Worm (Caenorhabditis elegans) whole organism, early embryonic: Measurements from ENCODE around the gene npr-20.

ENCODE experiments used
- B0310.2 ChIP-seq: sonication (generic microtip); optimal IDR thresholded peaks from 2 replicates; lab custom pipeline; 2016; ENCODE audit warnings: mild to moderate bottlenecking, missing genetic modification characterization, missing compliant biosample characterization
- F13C5.2 ChIP-seq: sonication (generic microtip); optimal IDR thresholded peaks from 2 replicates; lab custom pipeline; 2017; ENCODE audit warnings: mild to moderate bottlenecking, missing genetic modification characterization, inconsistent platforms, missing compliant biosample characterization
- aly-1 ChIP-seq: sonication (generic microtip); optimal IDR thresholded peaks from 2 replicates; lab custom pipeline; 2016; ENCODE audit warnings: missing genetic modification characterization, missing compliant biosample characterization
- ama-1 ChIP-seq: fragments of 150-350 bp; optimal IDR thresholded peaks from 2 replicates; lab custom pipeline; 2014
- ceh-13 ChIP-seq: fragments of 200-800 bp; sonication (Bioruptor generic); optimal IDR thresholded peaks from 2 replicates; lab custom pipeline; 2018; ENCODE audit warnings: mild to moderate bottlenecking, missing genetic modification characterization, missing compliant biosample characterization
- ceh-36 ChIP-seq: sonication (generic microtip); optimal IDR thresholded peaks from 2 replicates; lab custom pipeline; 2016; ENCODE audit warnings: missing genetic modification characterization, inconsistent platforms, missing compliant biosample characterization
- ets-7 ChIP-seq: sonication (generic microtip); optimal IDR thresholded peaks from 2 replicates; lab custom pipeline; 2016; ENCODE audit warnings: missing genotype, missing genetic modification characterization, missing compliant biosample characterization
- flt-1 ChIP-seq: fragments of 200-800 bp; sonication (Bioruptor generic); IDR thresholded peaks from 2 replicates; pipeline ENCODE4 v1.3.6; 2022; ENCODE audit warnings: missing genetic modification characterization, missing compliant biosample characterization
- hmbx-1 ChIP-seq: sonication (generic microtip); optimal IDR thresholded peaks from 2 replicates; lab custom pipeline; 2016; ENCODE audit warnings: mild to moderate bottlenecking, missing genetic modification characterization, missing compliant biosample characterization
- hmg-4 ChIP-seq: fragments of 200-800 bp; sonication (Bioruptor generic); optimal IDR thresholded peaks from 2 replicates; lab custom pipeline; 2018; ENCODE audit warnings: mild to moderate bottlenecking, missing genetic modification characterization, missing compliant biosample characterization
- hnd-1 ChIP-seq: sonication (generic microtip); optimal IDR thresholded peaks from 2 replicates; lab custom pipeline; 2016; ENCODE audit warnings: missing genetic modification characterization, missing compliant biosample characterization
- pes-1 ChIP-seq: fragments of 200-800 bp; sonication (Bioruptor generic); IDR thresholded peaks from 2 replicates; pipeline ENCODE4 v1.3.6; 2022; ENCODE audit warnings: missing genetic modification reagents, missing genetic modification characterization, missing compliant biosample characterization
- scrt-1 ChIP-seq: fragments of 200-800 bp; sonication (Bioruptor generic); IDR thresholded peaks from 2 replicates; pipeline ENCODE4 v1.3.6; 2022; ENCODE audit warnings: missing genetic modification characterization, missing compliant biosample characterization
- sea-1 ChIP-seq: fragments of 200-800 bp; sonication (Bioruptor generic); conservative IDR thresholded peaks from 2 replicates; pipeline ENCODE4 v1.3.6; 2022; ENCODE audit warnings: missing genetic modification characterization, missing compliant biosample characterization
- tbx-11 ChIP-seq: fragments of 200-800 bp; sonication (Bioruptor generic); IDR thresholded peaks from 2 replicates; pipeline ENCODE4 v1.3.6; 2022; ENCODE audit warnings: missing genetic modification characterization, missing compliant biosample characterization
- tbx-37 ChIP-seq: fragments of 200-800 bp; sonication (Bioruptor generic); conservative IDR thresholded peaks from 2 replicates; pipeline ENCODE4 v1.3.6; 2022; ENCODE audit warnings: missing genetic modification reagents, missing genetic modification characterization, missing compliant biosample characterization
- tra-4 ChIP-seq: sonication (generic microtip); optimal IDR thresholded peaks from 2 replicates; lab custom pipeline; 2017; ENCODE audit warnings: missing genetic modification characterization, missing compliant biosample characterization

Gene npr-20

ce11 chrII:8865078-8865477 is at the start of gene npr-20:
Gene npr-20 (minus strand): TSS chrII:8865178.
- TF ChIP-seq F13C5.2 (tag; lab: Kevin White, UChicago) (no peak), B0310.2 (tag; lab: Kevin White, UChicago) (no peak), ceh-36 (tag; lab: Kevin White, UChicago) (no peak), ets-7 (tag; lab: Kevin White, UChicago) (no peak), tra-4 (tag; lab: Kevin White, UChicago) (no peak), aly-1 (no peak), hmg-4 (no peak)

ce11 chrII:8914654-8915053 is 49.7 kb upstream of the npr-20 start:
- no peak for TF ChIP-seq tbx-37 (GFP tag; lab: Robert Waterston, UW)

ce11 chrII:8912523-8913017 is 47.6 kb upstream of the npr-20 start:
- no peak for TF ChIP-seq flt-1
- TF ChIP-seq hmg-4: no peak

ce11 chrII:8911929-8912328 is 47.0 kb upstream of the npr-20 start, which contains the start of gene B0457.4:
Gene B0457.4 (minus strand): TSS chrII:8912029.
- TF ChIP-seq pes-1 (GFP tag; lab: Robert Waterston, UW) (no peak), aly-1 (no peak), ets-7 (tag; lab: Kevin White, UChicago) (no peak), hmg-4 (no peak), tbx-37 (GFP tag; lab: Robert Waterston, UW) (no peak), ama-1 (lab: Kevin White, UChicago) (no peak), tbx-11 (no peak), sea-1 (GFP tag; lab: Robert Waterston, UW) (no peak), ceh-13 (GFP tag; lab: Kevin White, UChicago) (no peak), flt-1 (no peak)

ce11 chrII:8903871-8904270 is 38.9 kb upstream of the npr-20 start:
- TF ChIP-seq aly-1: no peak
- no peak for TF ChIP-seq scrt-1
- no peak for TF ChIP-seq sea-1 (GFP tag; lab: Robert Waterston, UW)
- TF ChIP-seq tra-4 (tag; lab: Kevin White, UChicago): no peak
- TF ChIP-seq B0310.2 (tag; lab: Kevin White, UChicago): no peak
- no peak for TF ChIP-seq ceh-36 (tag; lab: Kevin White, UChicago)
- no peak for TF ChIP-seq ceh-13 (GFP tag; lab: Kevin White, UChicago)
- TF ChIP-seq tbx-11: no peak
- TF ChIP-seq ama-1 (lab: Kevin White, UChicago): no peak
- no peak for TF ChIP-seq hnd-1 (tag; lab: Kevin White, UChicago)
- TF ChIP-seq flt-1: no peak
- TF ChIP-seq hmbx-1: no peak
- no peak for TF ChIP-seq hmg-4
- no peak for TF ChIP-seq ets-7 (tag; lab: Kevin White, UChicago)
- TF ChIP-seq pes-1 (GFP tag; lab: Robert Waterston, UW): no peak
- no peak for TF ChIP-seq F13C5.2 (tag; lab: Kevin White, UChicago)
- no peak for TF ChIP-seq tbx-37 (GFP tag; lab: Robert Waterston, UW)

- no peak for TF ChIP-seq tbx-11
- no peak for TF ChIP-seq aly-1
- TF ChIP-seq hnd-1 (tag; lab: Kevin White, UChicago): no peak
- TF ChIP-seq tra-4 (tag; lab: Kevin White, UChicago): no peak
- TF ChIP-seq hmg-4: no peak
- no peak for TF ChIP-seq pes-1 (GFP tag; lab: Robert Waterston, UW)
- TF ChIP-seq ets-7 (tag; lab: Kevin White, UChicago): no peak
- no peak for TF ChIP-seq B0310.2 (tag; lab: Kevin White, UChicago)
- no peak for TF ChIP-seq ama-1 (lab: Kevin White, UChicago)
- no peak for TF ChIP-seq scrt-1
Observed at ce11 chrII:8899357-8899748, 34.4 kb upstream of the npr-20 start.

- TF ChIP-seq tra-4 (tag; lab: Kevin White, UChicago): no peak
- TF ChIP-seq ceh-36 (tag; lab: Kevin White, UChicago): no peak
- no peak for TF ChIP-seq hnd-1 (tag; lab: Kevin White, UChicago)
- no peak for TF ChIP-seq sea-1 (GFP tag; lab: Robert Waterston, UW)
- TF ChIP-seq flt-1: no peak
- no peak for TF ChIP-seq hmbx-1
- TF ChIP-seq tbx-37 (GFP tag; lab: Robert Waterston, UW): no peak
- no peak for TF ChIP-seq ets-7 (tag; lab: Kevin White, UChicago)
- no peak for TF ChIP-seq ama-1 (lab: Kevin White, UChicago)
- no peak for TF ChIP-seq F13C5.2 (tag; lab: Kevin White, UChicago)
- no peak for TF ChIP-seq ceh-13 (GFP tag; lab: Kevin White, UChicago)
- TF ChIP-seq pes-1 (GFP tag; lab: Robert Waterston, UW): no peak
- no peak for TF ChIP-seq hmg-4
- no peak for TF ChIP-seq aly-1
- no peak for TF ChIP-seq tbx-11
- TF ChIP-seq B0310.2 (tag; lab: Kevin White, UChicago): no peak
- no peak for TF ChIP-seq scrt-1
Observed at ce11 chrII:8898582-8899356, 33.8 kb upstream of the npr-20 start.

- TF ChIP-seq sea-1 (GFP tag; lab: Robert Waterston, UW): no peak
- no peak for TF ChIP-seq B0310.2 (tag; lab: Kevin White, UChicago)
- TF ChIP-seq F13C5.2 (tag; lab: Kevin White, UChicago): no peak
- peak; percentile 64 for TF ChIP-seq ets-7 (tag; lab: Kevin White, UChicago)
Observed at ce11 chrII:8897244-8897643, 32.3 kb upstream of the npr-20 start.
